Fruit fly (Drosophila melanogaster) whole organism, larva: Measurements from ENCODE around the gene CG4009.
A peak's percentile ranks its signal among the peaks of the same experiment; 100 is the strongest.

Experiments used
- noc ChIP-seq: fragments of 200-800 bp; sonication (Bioruptor generic); optimal IDR thresholded peaks from 3 replicates; lab custom pipeline; 2019; ENCODE audit warnings: missing biosample characterization, mild to moderate bottlenecking, missing genetic modification characterization, moderate library complexity

The CG4009 gene

DNA sequence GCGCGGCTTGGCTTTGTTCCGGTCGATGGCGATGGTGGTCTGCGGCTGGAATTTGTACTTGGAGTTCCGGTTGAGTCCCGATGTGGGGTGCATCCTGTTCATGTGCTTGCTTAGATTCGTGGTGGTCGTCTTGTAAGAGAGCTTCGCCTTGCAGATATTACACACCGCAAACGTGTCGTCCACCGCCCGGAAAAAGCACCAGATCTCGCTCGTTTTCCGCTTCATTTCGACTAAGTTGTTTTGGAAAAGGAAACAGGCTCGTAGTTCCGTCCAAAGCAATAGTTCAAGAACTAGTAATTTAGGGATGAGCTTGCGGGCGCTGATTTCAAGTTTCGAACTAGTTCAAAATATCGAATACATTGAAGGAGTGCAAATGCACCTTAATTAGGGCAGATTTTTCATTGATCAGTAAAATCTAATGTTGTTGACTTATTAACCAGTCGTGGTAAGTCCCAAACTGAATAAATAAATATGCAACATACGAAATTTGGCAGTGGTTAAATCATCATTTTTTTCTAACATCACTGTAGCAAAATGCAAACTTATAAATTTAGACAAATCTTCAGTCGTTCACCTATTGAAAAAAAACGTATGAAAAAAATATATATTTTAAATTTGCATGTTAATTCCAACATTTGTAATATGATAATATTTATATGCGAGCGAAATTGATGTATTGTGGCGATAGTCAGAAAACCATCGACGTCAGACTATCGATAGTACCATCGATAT lies 7.2 kb upstream of the CG4009 start, which contains the start of the genes bdwf and Patr-1:
Gene bdwf (minus strand): TSS at position 299 of the 732 bp plus-strand sequence.
Gene Patr-1 (plus strand): TSS at position 727 of the 732 bp plus-strand sequence.
- no peak for TF ChIP-seq noc (tag; lab: Kevin White, UChicago)

DNA sequence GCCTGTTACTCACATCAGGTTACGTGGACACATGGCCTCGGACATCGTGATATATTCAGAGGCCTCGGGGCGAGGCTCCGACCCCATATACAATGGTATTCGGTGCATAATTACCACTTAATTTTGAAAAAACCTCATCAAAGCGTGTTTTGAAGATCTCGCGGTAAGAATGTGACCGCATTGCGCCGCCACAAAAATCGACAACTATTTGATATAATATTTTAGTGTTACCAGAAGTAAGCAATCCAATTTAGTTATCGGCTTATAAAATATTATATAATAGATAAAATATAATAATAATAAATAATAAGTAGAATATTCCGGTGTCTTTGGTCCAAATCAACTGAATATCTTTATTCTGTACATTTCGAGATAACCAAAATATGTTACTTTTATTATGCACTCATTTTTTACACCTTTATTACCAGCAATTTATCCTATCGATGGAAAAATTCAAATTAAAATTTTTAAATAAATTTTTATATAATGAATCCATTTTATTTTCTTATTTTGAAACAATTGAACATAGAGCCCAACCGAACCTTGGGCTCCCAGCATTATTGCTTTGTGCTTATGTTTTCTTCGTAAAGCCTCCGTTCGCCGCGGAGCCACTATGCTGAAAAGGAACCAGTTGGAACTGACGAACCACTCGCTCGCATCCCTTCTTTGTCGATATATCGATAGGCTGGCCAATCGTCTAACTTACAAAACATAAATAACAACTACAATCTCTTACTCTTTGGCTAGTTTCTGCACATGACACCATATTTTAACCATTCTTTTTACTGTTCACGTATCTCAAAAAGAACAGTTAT lies 4.4 kb upstream of the CG4009 start, which contains the start of the genes CG18213 and Trm7-32:
Gene CG18213 (minus strand): TSS at position 211 of the 815 bp plus-strand sequence.
Gene Trm7-32 (plus strand): TSS at position 690 of the 815 bp plus-strand sequence.
- TF ChIP-seq noc (tag; lab: Kevin White, UChicago), result no peak

- TF ChIP-seq noc (tag; lab: Kevin White, UChicago), result no peak
Measured at dm6 chr3R:17031502-17031901, 4.3 kb downstream of the CG4009 start, which contains the start of gene CG31268. CG31268 (plus strand) TSS chr3R:17031802.

- no peak for TF ChIP-seq noc (tag; lab: Kevin White, UChicago)
Measured at dm6 chr3R:17029796-17030195, 6.0 kb downstream of the CG4009 start.

dm6 chr3R:17028393-17028792 lies 7.5 kb downstream of the CG4009 start, which contains the start of gene CG5225:
CG5225 (plus strand) TSS chr3R:17028693.
- TF ChIP-seq noc (tag; lab: Kevin White, UChicago), result no peak

- no peak for TF ChIP-seq noc (tag; lab: Kevin White, UChicago)
Measured at dm6 chr3R:17020956-17021355, 14.9 kb downstream of the CG4009 start, which contains the start of gene Adsl. Adsl (minus strand) TSS chr3R:17021120.

- no peak for TF ChIP-seq noc (tag; lab: Kevin White, UChicago)
Measured at dm6 chr3R:17018902-17019527, 16.8 kb downstream of the CG4009 start.

- TF ChIP-seq noc (tag; lab: Kevin White, UChicago), result no peak
Measured at dm6 chr3R:17016193-17016592, 19.7 kb downstream of the CG4009 start.

DNA sequence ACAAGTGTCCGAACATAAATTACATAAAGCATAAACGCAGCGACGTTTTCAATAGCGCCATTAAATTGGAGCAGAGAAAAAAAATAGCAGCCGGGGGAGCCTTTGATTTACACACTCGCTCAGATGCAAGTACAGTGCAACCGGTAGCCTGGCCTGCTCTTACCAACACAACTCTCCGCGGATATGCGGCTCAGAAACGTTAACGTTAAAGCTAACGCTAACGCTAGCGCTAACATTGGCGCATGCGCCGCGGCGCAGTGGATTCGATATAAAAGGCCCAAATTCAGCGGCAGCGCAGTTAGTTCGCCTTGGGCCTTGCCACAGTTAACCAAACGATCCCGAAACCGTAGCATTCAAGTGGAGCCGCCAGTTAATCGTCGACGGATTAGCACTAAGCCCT lies 21.6 kb downstream of the CG4009 start, which contains the start of gene Pxd:
Gene Pxd (plus strand): TSS at position 301 of the 400 bp plus-strand sequence.
- no peak for TF ChIP-seq noc (tag; lab: Kevin White, UChicago)

DNA sequence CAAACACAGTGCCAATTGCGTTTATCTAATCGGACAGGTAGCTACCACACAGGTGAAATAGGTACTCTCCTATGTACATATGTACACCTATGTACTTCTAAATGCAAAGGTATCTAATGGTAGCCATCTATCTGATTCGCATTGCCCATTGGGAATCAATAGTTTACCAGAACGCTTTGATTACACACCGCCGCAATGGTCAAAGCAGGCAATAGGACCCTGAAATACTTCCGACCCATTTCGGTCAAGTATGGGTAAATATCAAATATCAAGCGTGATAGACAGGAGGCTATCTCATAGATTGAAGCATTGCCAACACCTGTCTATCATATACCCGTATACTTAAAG lies 27.2 kb downstream of the CG4009 start:
- TF ChIP-seq noc (tag; lab: Kevin White, UChicago), result no peak

dm6 chr3R:17008018-17008674 lies 27.7 kb downstream of the CG4009 start, which contains the start of gene CG8907:
CG8907 (plus strand) TSS chr3R:17008269.
- TF ChIP-seq noc (tag; lab: Kevin White, UChicago), result peak; percentile 38

DNA sequence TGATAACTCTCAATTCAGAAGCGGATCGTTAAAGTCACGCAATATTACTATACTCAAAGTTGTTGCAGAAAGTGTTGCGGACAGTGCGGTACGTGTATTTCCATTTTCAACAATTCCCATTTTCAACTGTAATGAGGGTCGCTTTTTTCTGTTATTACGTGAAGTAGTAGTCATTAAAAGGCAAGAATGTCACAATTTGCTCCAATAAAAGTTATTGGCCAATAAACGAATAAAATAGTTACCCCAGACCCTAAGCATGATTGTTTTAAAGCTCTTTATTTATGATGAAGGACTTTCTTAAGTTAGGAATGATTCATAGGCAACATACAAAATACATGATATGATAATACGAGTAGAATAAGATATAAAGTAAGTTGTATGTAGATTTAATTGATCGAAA lies 28.5 kb downstream of the CG4009 start:
- no peak for TF ChIP-seq noc (tag; lab: Kevin White, UChicago)

DNA sequence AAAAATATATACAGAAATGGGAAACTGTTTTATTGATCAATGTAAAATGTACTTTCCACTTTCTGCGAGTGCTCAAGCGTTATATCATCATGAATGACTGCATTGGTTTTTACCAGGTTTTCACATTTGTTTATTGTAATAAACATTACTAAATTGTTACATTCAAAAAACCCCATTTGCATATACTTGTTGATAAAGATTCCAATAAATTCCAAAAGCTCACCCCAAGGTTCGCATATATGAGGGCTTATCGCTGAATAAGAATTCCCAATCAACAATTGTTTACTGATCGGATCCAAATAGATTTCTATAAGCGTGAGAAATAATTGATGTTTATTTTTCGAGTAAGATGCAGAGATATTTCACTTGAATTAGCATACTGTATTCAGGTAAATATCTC lies 32.4 kb downstream of the CG4009 start:
- no peak for TF ChIP-seq noc (tag; lab: Kevin White, UChicago)

DNA sequence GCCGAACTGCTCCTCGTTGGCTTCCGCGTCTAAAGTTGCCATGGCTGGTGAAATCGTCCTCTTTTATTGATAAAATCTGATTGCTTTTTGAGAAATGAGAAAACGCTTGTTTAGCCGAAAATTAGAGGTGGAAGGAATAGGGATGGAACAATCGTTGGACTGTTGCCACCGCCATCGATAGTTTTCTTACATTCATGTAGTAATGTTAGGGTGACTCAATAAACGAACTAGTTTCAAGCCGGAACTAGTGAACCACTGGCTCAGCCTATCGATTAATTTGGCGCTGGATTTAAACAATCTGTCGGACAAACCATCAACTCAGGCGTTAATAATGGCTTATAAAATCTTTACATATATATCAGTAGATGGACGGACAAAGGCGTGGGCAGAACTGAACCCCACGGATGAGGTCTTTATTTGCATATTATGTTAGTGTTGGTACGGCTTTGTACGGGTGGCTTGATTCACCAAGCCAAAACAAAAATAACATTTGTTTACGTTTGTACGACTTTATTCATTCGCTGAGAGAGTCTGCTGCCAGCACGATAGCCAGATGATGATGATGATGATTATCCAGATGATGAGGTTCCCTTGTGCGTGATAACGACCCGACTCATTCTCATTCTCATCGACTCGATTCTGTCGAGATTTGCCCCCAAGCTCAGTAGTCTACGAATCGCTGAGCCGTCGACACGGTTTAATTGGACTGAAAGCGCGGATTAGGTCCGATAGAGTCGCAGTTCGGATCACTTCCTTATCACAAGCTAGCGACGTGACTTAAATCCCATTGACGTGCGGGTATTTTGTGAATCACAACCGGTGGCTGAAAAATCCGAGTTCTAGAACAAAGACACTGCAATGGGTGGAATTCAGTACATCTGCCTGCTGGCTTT lies 33.4 kb downstream of the CG4009 start, which contains the start of the genes Sf3a1 and Irc:
Gene Sf3a1 (minus strand): TSS at position 138 of the 893 bp plus-strand sequence.
Gene Irc (plus strand): TSS at position 658 of the 893 bp plus-strand sequence.
- TF ChIP-seq noc (tag; lab: Kevin White, UChicago), result no peak
